Worm (Caenorhabditis elegans) whole organism, L2 larva: ENCODE data around the gene T24C12.3.

Experiments
- R02D3.7 ChIP-seq: fragments of 150-350 bp; optimal IDR thresholded peaks from 2 replicates; lab custom pipeline; 2014; ENCODE audit warnings: missing biosample characterization, missing genetic modification characterization
- ceh-82 ChIP-seq: fragments of 150-350 bp; optimal IDR thresholded peaks from 2 replicates; lab custom pipeline; 2014; ENCODE audit warnings: missing biosample characterization, missing genetic modification characterization
- elt-1 ChIP-seq: fragments of 150-350 bp; optimal IDR thresholded peaks from 2 replicates; lab custom pipeline; 2014; ENCODE audit warnings: missing biosample characterization, missing genetic modification characterization
- lin-13 ChIP-seq: fragments of 150-350 bp; optimal IDR thresholded peaks from 2 replicates; lab custom pipeline; 2014; ENCODE audit warnings: missing biosample characterization, missing genetic modification reagents, missing genetic modification characterization
- nhr-11 ChIP-seq: fragments of 150-350 bp; optimal IDR thresholded peaks from 2 replicates; lab custom pipeline; 2014; ENCODE audit warnings: missing biosample characterization, missing genetic modification characterization
- nhr-237 ChIP-seq: fragments of 150-350 bp; optimal IDR thresholded peaks from 2 replicates; lab custom pipeline; 2014; ENCODE audit warnings: missing biosample characterization, missing genetic modification characterization
- nhr-6 ChIP-seq: fragments of 150-350 bp; optimal IDR thresholded peaks from 2 replicates; lab custom pipeline; 2014; ENCODE audit warnings: missing biosample characterization, missing genetic modification characterization
- snpc-4 ChIP-seq: fragments of 150-350 bp; optimal IDR thresholded peaks from 2 replicates; lab custom pipeline; 2014; ENCODE audit warnings: missing biosample characterization, missing genetic modification characterization
- unc-55 ChIP-seq: fragments of 150-350 bp; sonication (generic microtip); optimal IDR thresholded peaks from 3 replicates; lab custom pipeline; 2014; ENCODE audit warnings: missing biosample characterization, missing genetic modification reagents, missing genetic modification characterization
- zag-1 ChIP-seq: fragments of 150-350 bp; optimal IDR thresholded peaks from 2 replicates; lab custom pipeline; 2014; ENCODE audit warnings: missing biosample characterization, missing genetic modification characterization
- ztf-11 ChIP-seq: sonication (generic microtip); optimal IDR thresholded peaks from 2 replicates; lab custom pipeline; 2017; ENCODE audit warnings: missing biosample characterization, missing genetic modification characterization

- TF ChIP-seq nhr-11 (tag; lab: Kevin White, UChicago) (no peak), lin-13 (GFP tag; lab: Kevin White, UChicago) (no peak), ceh-82 (no peak), nhr-237 (no peak), nhr-6 (tag; lab: Kevin White, UChicago) (no peak), elt-1 (tag; lab: Kevin White, UChicago) (no peak), unc-55 (GFP tag; lab: Kevin White, UChicago) (no peak), snpc-4 (no peak), zag-1 (tag; lab: Kevin White, UChicago) (no peak), ztf-11 (tag; lab: Kevin White, UChicago) (no peak), R02D3.7 (tag; lab: Kevin White, UChicago) (no peak)
Observed at ce11 chrX:2208391-2208790, 4.7 kb upstream of the T24C12.3 start.
